Worm (Caenorhabditis elegans) whole organism, L4 larva: ENCODE data around the gene R04F11.2.

Source experiments
- F26F4.8 ChIP-seq: fragments of 200-800 bp; sonication (Bioruptor generic); conservative IDR thresholded peaks from 2 replicates; pipeline ENCODE4 v1.3.6; 2022; ENCODE audit warnings: missing genetic modification characterization, missing compliant biosample characterization
- F44E2.7 ChIP-seq: fragments of 200-800 bp; sonication (Bioruptor generic); IDR thresholded peaks from 2 replicates; pipeline ENCODE4 v2.1.2; 2022; ENCODE audit warnings: missing genetic modification characterization, missing compliant biosample characterization
- F49E8.2 ChIP-seq: sonication (generic microtip); optimal IDR thresholded peaks from 2 replicates; lab custom pipeline; 2016; ENCODE audit warnings: missing compliant biosample characterization, mild to moderate bottlenecking, missing genetic modification characterization, borderline replicate concordance
- Y5F2A.4 ChIP-seq: fragments of 200-800 bp; sonication (Bioruptor generic); optimal IDR thresholded peaks from 2 replicates; lab custom pipeline; 2018; ENCODE audit warnings: mild to moderate bottlenecking, missing genetic modification characterization, missing compliant biosample characterization
- ZK546.5 ChIP-seq, 2 experiments: sonication (generic microtip); optimal IDR thresholded peaks; 2 replicates each; lab custom pipeline; 2017; ENCODE audit warnings: missing biosample characterization in 2 of 2, missing genetic modification characterization in 2 of 2
- aha-1 ChIP-seq: fragments of 150-350 bp; peaks from one replicate; lab custom pipeline; 2014; ENCODE audit warnings: missing biosample characterization, missing genetic modification characterization
- ama-1 ChIP-seq: fragments of 150-350 bp; optimal IDR thresholded peaks from 2 replicates; lab custom pipeline; 2014; ENCODE audit warnings: inconsistent platforms, mixed read lengths
- arid-1 ChIP-seq: fragments of 200-800 bp; sonication (Bioruptor generic); conservative IDR thresholded peaks from 2 replicates; pipeline ENCODE4 v1.3.6; 2022; ENCODE audit warnings: missing genetic modification reagents, missing genetic modification characterization, missing compliant biosample characterization
- ceh-20 ChIP-seq: fragments of 200-800 bp; sonication (Bioruptor generic); IDR thresholded peaks from 2 replicates; pipeline ENCODE4 v1.3.6; 2022; ENCODE audit warnings: missing genetic modification reagents, missing genetic modification characterization, missing compliant biosample characterization
- ceh-32 ChIP-seq: sonication (generic microtip); optimal IDR thresholded peaks from 2 replicates; lab custom pipeline; 2016; ENCODE audit warnings: mild to moderate bottlenecking, missing genetic modification characterization, missing compliant biosample characterization; ENCODE audit not compliant: poor library complexity
- ceh-44 ChIP-seq: fragments of 200-800 bp; sonication (Bioruptor generic); IDR thresholded peaks from 2 replicates; pipeline ENCODE4 v1.3.6; 2022; ENCODE audit warnings: missing genetic modification reagents, missing genetic modification characterization, missing compliant biosample characterization
- ceh-62 ChIP-seq: sonication (generic microtip); optimal IDR thresholded peaks from 2 replicates; lab custom pipeline; 2017; ENCODE audit warnings: missing biosample characterization, missing genetic modification characterization
- ces-1 ChIP-seq: fragments of 150-350 bp; sonication (generic microtip); optimal IDR thresholded peaks from 4 replicates; lab custom pipeline; 2014; ENCODE audit warnings: missing biosample characterization, missing genetic modification reagents, missing genetic modification characterization
- cey-2 ChIP-seq: sonication (generic microtip); optimal IDR thresholded peaks from 3 replicates; lab custom pipeline; 2017; ENCODE audit warnings: missing genetic modification characterization, mild to moderate bottlenecking, missing compliant biosample characterization, antibody characterized with exemption, borderline replicate concordance; ENCODE audit not compliant: insufficient read depth
- daf-16 ChIP-seq, 3 experiments: sonication (generic microtip); optimal IDR thresholded peaks; 2 replicates each; lab custom pipeline; 2016 to 2017; ENCODE audit warnings: missing genetic modification characterization in 3 of 3, missing genetic modification reagents in 3 of 3, mild to moderate bottlenecking in 2 of 3, missing compliant biosample characterization in 2 of 3, missing biosample characterization in 1 of 3, moderate library complexity in 1 of 3
- daf-19 ChIP-seq: fragments of 200-800 bp; sonication (Bioruptor generic); conservative IDR thresholded peaks from 2 replicates; pipeline ENCODE4 v1.3.6; 2022; ENCODE audit warnings: missing genetic modification characterization, missing compliant biosample characterization
- dmd-8 ChIP-seq: fragments of 200-800 bp; sonication (Bioruptor generic); IDR thresholded peaks from 2 replicates; pipeline ENCODE4 v1.3.6; 2022; ENCODE audit warnings: missing genetic modification characterization, missing compliant biosample characterization
- dmd-9 ChIP-seq: fragments of 200-800 bp; sonication (Bioruptor generic); IDR thresholded peaks from 2 replicates; pipeline ENCODE4 v1.3.6; 2022; ENCODE audit warnings: missing genetic modification reagents, missing genetic modification characterization, missing compliant biosample characterization
- duxl-1 ChIP-seq: sonication (generic microtip); optimal IDR thresholded peaks from 2 replicates; lab custom pipeline; 2016; ENCODE audit warnings: mild to moderate bottlenecking, missing genetic modification characterization, moderate library complexity, missing compliant biosample characterization; ENCODE audit not compliant: poor library complexity
- gei-8 ChIP-seq: fragments of 200-800 bp; sonication (Bioruptor generic); optimal IDR thresholded peaks from 2 replicates; lab custom pipeline; 2018; ENCODE audit warnings: mild to moderate bottlenecking, missing genetic modification characterization, missing compliant biosample characterization
- hif-1 ChIP-seq, 2 experiments: sonication (generic microtip); optimal IDR thresholded peaks; 2 replicates each; lab custom pipeline; 2016 to 2017; ENCODE audit warnings: missing compliant biosample characterization in 2 of 2, missing genetic modification characterization in 2 of 2, missing genetic modification reagents in 2 of 2, missing genotype in 2 of 2, mild to moderate bottlenecking in 1 of 2
- hlh-30 ChIP-seq: sonication (generic microtip); optimal IDR thresholded peaks from 2 replicates; lab custom pipeline; 2017; ENCODE audit warnings: antibody characterized with exemption, mild to moderate bottlenecking, missing genetic modification characterization, missing compliant biosample characterization; ENCODE audit not compliant: insufficient read depth
- jun-1 ChIP-seq: fragments of 150-350 bp; optimal IDR thresholded peaks from 2 replicates; lab custom pipeline; 2014; ENCODE audit warnings: missing biosample characterization, missing genetic modification reagents, missing genetic modification characterization
- lim-7 ChIP-seq: fragments of 200-800 bp; sonication (Bioruptor generic); IDR thresholded peaks from 2 replicates; pipeline ENCODE4 v1.3.6; 2022; ENCODE audit warnings: missing genetic modification characterization, missing compliant biosample characterization
- lin-1 ChIP-seq: fragments of 200-800 bp; sonication (Bioruptor generic); IDR thresholded peaks from 2 replicates; pipeline ENCODE4 v1.3.6; 2022; ENCODE audit warnings: missing genetic modification reagents, missing genetic modification characterization, missing compliant biosample characterization
- lir-3 ChIP-seq: sonication (generic microtip); optimal IDR thresholded peaks from 2 replicates; lab custom pipeline; 2016; ENCODE audit warnings: mild to moderate bottlenecking, missing genetic modification characterization, missing compliant biosample characterization
- lsy-2 ChIP-seq, 2 experiments: fragments of 150-350 bp in 1 of 2; sonication (generic microtip) in 1 of 2; optimal IDR thresholded peaks; 2 replicates each; lab custom pipeline; 2014 to 2017; ENCODE audit warnings: missing biosample characterization in 2 of 2, missing genetic modification characterization in 2 of 2
- madf-9 ChIP-seq: fragments of 200-800 bp; sonication (Bioruptor generic); conservative IDR thresholded peaks from 2 replicates; pipeline ENCODE4 v1.3.6; 2022; ENCODE audit warnings: missing genetic modification reagents, missing genetic modification characterization, missing compliant biosample characterization
- mdl-1 ChIP-seq, 2 experiments: fragments of 150-350 bp in 1 of 2; sonication (generic microtip) in 1 of 2; optimal IDR thresholded peaks; 2 replicates each; lab custom pipeline; 2014 to 2017; ENCODE audit warnings: missing biosample characterization in 2 of 2, missing genetic modification characterization in 2 of 2
- mdt-29 ChIP-seq: fragments of 200-800 bp; sonication (Bioruptor generic); IDR thresholded peaks from 2 replicates; pipeline ENCODE4 v1.3.6; 2022; ENCODE audit warnings: missing genetic modification reagents, missing genetic modification characterization, missing compliant biosample characterization
- mxl-3 ChIP-seq: fragments of 200-800 bp; sonication (Bioruptor generic); optimal IDR thresholded peaks from 2 replicates; lab custom pipeline; 2018; ENCODE audit warnings: mild to moderate bottlenecking, missing genetic modification characterization, missing compliant biosample characterization
- nhr-102 ChIP-seq: sonication (generic microtip); optimal IDR thresholded peaks from 2 replicates; lab custom pipeline; 2016; ENCODE audit warnings: mild to moderate bottlenecking, missing genetic modification characterization, moderate library complexity, missing compliant biosample characterization
- nhr-11 ChIP-seq: fragments of 150-350 bp; optimal IDR thresholded peaks from 2 replicates; lab custom pipeline; 2014; ENCODE audit warnings: missing biosample characterization, missing genetic modification characterization
- nhr-28 ChIP-seq: fragments of 150-350 bp; optimal IDR thresholded peaks from 2 replicates; lab custom pipeline; 2014; ENCODE audit warnings: missing biosample characterization, missing genetic modification characterization
- nhr-41 ChIP-seq: fragments of 200-800 bp; sonication (Bioruptor generic); IDR thresholded peaks from 2 replicates; pipeline ENCODE4 v1.3.6; 2022; ENCODE audit warnings: missing genetic modification reagents, missing genetic modification characterization, missing compliant biosample characterization
- nhr-42 ChIP-seq: fragments of 200-800 bp; sonication (Bioruptor generic); IDR thresholded peaks from 2 replicates; pipeline ENCODE4 v1.3.6; 2022; ENCODE audit warnings: missing genetic modification characterization, missing compliant biosample characterization
- nhr-76 ChIP-seq: fragments of 150-350 bp; optimal IDR thresholded peaks from 2 replicates; lab custom pipeline; 2014; ENCODE audit warnings: missing biosample characterization, missing genetic modification characterization
- php-3 ChIP-seq: fragments of 200-800 bp; sonication (Bioruptor generic); IDR thresholded peaks from 2 replicates; pipeline ENCODE4 v1.3.6; 2022; ENCODE audit warnings: missing genetic modification reagents, missing genetic modification characterization, missing compliant biosample characterization
- pqm-1 ChIP-seq: sonication (generic microtip); optimal IDR thresholded peaks from 2 replicates; lab custom pipeline; 2017; ENCODE audit warnings: missing biosample characterization, missing genetic modification characterization
- sdz-12 ChIP-seq: fragments of 200-800 bp; sonication (Bioruptor generic); optimal IDR thresholded peaks from 2 replicates; lab custom pipeline; 2018; ENCODE audit warnings: mild to moderate bottlenecking, missing genetic modification characterization, missing compliant biosample characterization
- snpc-1.2 ChIP-seq: fragments of 200-800 bp; sonication (Bioruptor generic); IDR thresholded peaks from 2 replicates; pipeline ENCODE4 v1.3.6; 2022; ENCODE audit warnings: missing genetic modification reagents, missing genetic modification characterization, missing compliant biosample characterization
- spr-3 ChIP-seq: fragments of 200-800 bp; sonication (Bioruptor generic); optimal IDR thresholded peaks from 2 replicates; lab custom pipeline; 2018; ENCODE audit warnings: mild to moderate bottlenecking, missing genetic modification characterization, missing compliant biosample characterization
- unc-130 ChIP-seq: sonication (generic microtip); optimal IDR thresholded peaks from 2 replicates; lab custom pipeline; 2016; ENCODE audit warnings: missing genetic modification reagents, missing genetic modification characterization, missing compliant biosample characterization
- vab-7 ChIP-seq: fragments of 200-800 bp; sonication (Bioruptor generic); IDR thresholded peaks from 2 replicates; pipeline ENCODE4 v1.3.6; 2022; ENCODE audit warnings: missing genetic modification reagents, missing genetic modification characterization, missing compliant biosample characterization
- zfp-3 ChIP-seq: fragments of 200-800 bp; sonication (Bioruptor generic); conservative IDR thresholded peaks from 2 replicates; pipeline ENCODE4 v1.3.6; 2022; ENCODE audit warnings: missing genetic modification reagents, missing genetic modification characterization, missing compliant biosample characterization
- zip-2 ChIP-seq: fragments of 150-350 bp; optimal IDR thresholded peaks from 2 replicates; lab custom pipeline; 2014; ENCODE audit warnings: missing biosample characterization, missing genetic modification characterization
- ztf-11 ChIP-seq: fragments of 150-350 bp; optimal IDR thresholded peaks from 2 replicates; lab custom pipeline; 2014; ENCODE audit warnings: missing biosample characterization, missing genetic modification characterization

The R04F11.2 gene

DNA sequence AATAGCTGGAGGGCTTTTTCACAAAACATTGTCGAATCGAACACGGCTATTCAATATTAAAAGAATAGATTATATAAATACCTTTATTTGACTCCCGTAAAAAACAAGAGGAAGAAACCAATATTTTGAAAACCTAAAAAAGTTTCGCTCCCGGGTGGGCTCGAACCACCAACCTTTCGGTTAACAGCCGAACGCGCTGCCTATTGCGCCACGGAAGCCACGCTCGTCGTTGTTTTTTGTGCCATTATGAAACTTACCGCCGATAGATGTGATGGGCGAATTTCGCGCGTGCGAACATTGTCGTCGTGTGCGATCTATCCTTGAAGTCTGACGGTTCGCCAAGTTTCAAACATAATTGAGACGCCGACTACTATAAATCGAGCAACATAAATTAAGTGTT, 13.6 kb downstream of the R04F11.2 start (continued):
- no peak for TF ChIP-seq nhr-102
- peak; percentile 53 for TF ChIP-seq unc-130
- peak; percentile 33; the same call in 1 of the 2 replicates for TF ChIP-seq ceh-44
- TF ChIP-seq hif-1 (tag; optimal IDR thresholded peaks at IDR 0.05; lab: Kevin White, UChicago), result peak in 1 of 2 experiments; percentile 24
- no peak for TF ChIP-seq lir-3 (tag; lab: Kevin White, UChicago)
- TF ChIP-seq ztf-11 (tag; lab: Kevin White, UChicago), result no peak
- no peak for TF ChIP-seq nhr-41 (GFP tag; lab: Robert Waterston, UW)
- TF ChIP-seq lim-7, result peak; percentile 72
- no peak for TF ChIP-seq mxl-3 (GFP tag; lab: Kevin White, UChicago)
- TF ChIP-seq ceh-20, result 0 out of 2 replicates have a peak, but pooled peaks have one; percentile 17
- no peak for TF ChIP-seq Y5F2A.4 (GFP tag; lab: Kevin White, UChicago)
- peak; percentile 45 for TF ChIP-seq spr-3 (GFP tag; lab: Kevin White, UChicago)
- TF ChIP-seq lin-1 (GFP tag; lab: Robert Waterston, UW), result no peak
- TF ChIP-seq F44E2.7, result no peak
- no peak; the same call in 1 of the 2 replicates for TF ChIP-seq madf-9
- no peak for TF ChIP-seq ces-1 (GFP tag; lab: Kevin White, UChicago)
- peak; percentile 37 for TF ChIP-seq sdz-12
- TF ChIP-seq zfp-3 (GFP tag; lab: Robert Waterston, UW), result no peak
- no peak for TF ChIP-seq ZK546.5 (tag; optimal IDR thresholded peaks at IDR 0.05; lab: Kevin White, UChicago)
- no peak for TF ChIP-seq php-3 (GFP tag; lab: Robert Waterston, UW)
- 0 out of 2 replicates have a peak, but pooled peaks have one; percentile 13 for TF ChIP-seq F26F4.8 (GFP tag; lab: Robert Waterston, UW)
- TF ChIP-seq vab-7, result no peak; the same call in 1 of the 2 replicates
- no peak for TF ChIP-seq jun-1 (tag; lab: Kevin White, UChicago)
- TF ChIP-seq F49E8.2 (tag; lab: Kevin White, UChicago), result no peak
- TF ChIP-seq cey-2 (tag; lab: Kevin White, UChicago), result no peak
- TF ChIP-seq nhr-76 (tag; lab: Kevin White, UChicago), result no peak
- 0 out of 2 replicates have a peak, but pooled peaks have one; percentile 56 for TF ChIP-seq dmd-9 (GFP tag; lab: Robert Waterston, UW)
- TF ChIP-seq arid-1 (GFP tag; lab: Robert Waterston, UW), result peak; percentile 51; the same call in 1 of the 2 replicates

DNA sequence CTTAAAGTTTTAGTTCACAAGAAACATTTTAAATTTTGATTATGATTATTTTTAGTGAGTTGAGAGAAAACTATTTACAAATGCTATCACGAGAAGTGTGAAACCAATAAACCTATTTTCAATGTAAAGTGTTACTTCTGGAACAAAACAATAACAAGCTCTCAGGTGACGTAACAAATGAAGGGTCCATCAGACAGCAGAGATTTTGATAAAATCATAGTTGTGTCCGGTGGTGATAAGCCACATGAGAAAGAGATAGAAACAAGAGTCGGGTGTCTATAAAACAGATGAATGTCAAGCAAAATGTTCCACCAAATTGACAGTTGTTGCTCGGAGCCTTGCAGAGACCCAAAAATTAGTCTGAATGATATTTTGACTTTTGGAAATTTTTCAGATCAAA, 16.2 kb downstream of the R04F11.2 start:
- no peak for TF ChIP-seq ama-1 (lab: Kevin White, UChicago)
- TF ChIP-seq daf-16 (GFP tag; optimal IDR thresholded peaks at IDR 0.05; lab: Kevin White, UChicago), result peak in 1 of 2 experiments; percentile 94
- TF ChIP-seq daf-16 (tag; optimal IDR thresholded peaks at IDR 0.05; lab: Kevin White, UChicago), result no peak
- no peak for TF ChIP-seq Y5F2A.4 (GFP tag; lab: Kevin White, UChicago)
- TF ChIP-seq nhr-11 (tag; lab: Kevin White, UChicago), result peak; percentile 45
- no peak for TF ChIP-seq lsy-2 (tag; optimal IDR thresholded peaks at IDR 0.05; lab: Kevin White, UChicago)
- TF ChIP-seq daf-19 (GFP tag; lab: Robert Waterston, UW), result no peak
- TF ChIP-seq hlh-30 (tag; lab: Kevin White, UChicago), result peak; percentile 24
- TF ChIP-seq lim-7, result no peak
- TF ChIP-seq cey-2 (tag; lab: Kevin White, UChicago), result no peak
- no peak for TF ChIP-seq sdz-12

- TF ChIP-seq daf-16 (GFP tag; optimal IDR thresholded peaks at IDR 0.05; lab: Kevin White, UChicago) (no peak), daf-16 (tag; optimal IDR thresholded peaks at IDR 0.05; lab: Kevin White, UChicago) (no peak), dmd-8 (GFP tag; lab: Robert Waterston, UW) (no peak), mdl-1 (tag; optimal IDR thresholded peaks at IDR 0.05; lab: Kevin White, UChicago) (no peak), nhr-42 (GFP tag; lab: Robert Waterston, UW) (no peak), ceh-32 (no peak), nhr-28 (no peak), vab-7 (no peak), ceh-62 (tag; lab: Kevin White, UChicago) (no peak), F49E8.2 (tag; lab: Kevin White, UChicago) (no peak), duxl-1 (tag; lab: Kevin White, UChicago) (no peak), aha-1 (tag; lab: Kevin White, UChicago) (no peak), mdt-29 (GFP tag; lab: Robert Waterston, UW) (no peak), zip-2 (tag; lab: Kevin White, UChicago) (no peak), snpc-1.2 (no peak), nhr-11 (tag; lab: Kevin White, UChicago) (no peak), pqm-1 (no peak), gei-8 (GFP tag; lab: Kevin White, UChicago) (no peak)
- TF ChIP-seq, all 104 proteins: peak for 0
Observed at ce11 chrV:12337894-12338293, 19.7 kb downstream of the R04F11.2 start, which contains the start of gene twk-13. TSS of gene twk-13 (minus strand) at chrV:12337994.
